Fruit fly (Drosophila melanogaster): ENCODE measurements around the gene not.

- TF ChIP-seq ovo (GFP tag; optimal IDR thresholded peaks at IDR 0.05) (no peak), pad (GFP tag; optimal IDR thresholded peaks at IDR 0.05) (no peak), CG11617 (GFP tag; optimal IDR thresholded peaks at IDR 0.05) (no peak), toe (GFP tag; optimal IDR thresholded peaks at IDR 0.05) (no peak), CG12768 (GFP tag; optimal IDR thresholded peaks at IDR 0.05) (no peak), tj (GFP tag; optimal IDR thresholded peaks at IDR 0.05) (no peak), CG7045 (GFP tag; optimal IDR thresholded peaks at IDR 0.05) (no peak), CG1620 (GFP tag; optimal IDR thresholded peaks at IDR 0.05) (no peak), cic (GFP tag; optimal IDR thresholded peaks at IDR 0.05) (no peak), CG33017 (tag; optimal IDR thresholded peaks at IDR 0.05) (no peak), CG5204 (GFP tag; optimal IDR thresholded peaks at IDR 0.05) (no peak), Clk (GFP tag; optimal IDR thresholded peaks at IDR 0.05) (no peak), Hr96 (GFP tag; optimal IDR thresholded peaks at IDR 0.05) (no peak)
Measured at dm6 chr3L:18588387-18588786, 33.5 kb downstream of the not start, which contains the start of gene CG7271.

Measured in whole organism, adult.